Worm (Caenorhabditis elegans) whole organism, mixed stage, embryonic: Measurements from ENCODE around the gene mob-3.
A peak's percentile ranks its signal among the peaks of the same experiment; 100 is the strongest.
"Not testable (repeated sequence)": the region's sequence is repeated elsewhere in the genome, so short reads cannot be mapped to it uniquely, and the experiment has no call there.

Source experiments
- M03D4.4 ChIP-seq: sonication (generic microtip); optimal IDR thresholded peaks from 2 replicates; lab custom pipeline; 2017; ENCODE audit warnings: mild to moderate bottlenecking, missing genetic modification characterization, missing compliant biosample characterization
- bed-3 ChIP-seq: fragments of 200-800 bp; sonication (Bioruptor generic); optimal IDR thresholded peaks from 3 replicates; lab custom pipeline; 2018; ENCODE audit warnings: mild to moderate bottlenecking, missing genetic modification characterization, moderate library complexity, missing compliant biosample characterization
- blmp-1 ChIP-seq: fragments of 150-350 bp; optimal IDR thresholded peaks from 2 replicates; lab custom pipeline; 2014; ENCODE audit warnings: missing biosample characterization, missing genetic modification characterization
- ceh-43 ChIP-seq: fragments of 200-800 bp; sonication (Bioruptor generic); optimal IDR thresholded peaks from 2 replicates; lab custom pipeline; 2018; ENCODE audit warnings: mild to moderate bottlenecking, missing genetic modification characterization, moderate library complexity, missing compliant biosample characterization
- ces-1 ChIP-seq: fragments of 150-350 bp; optimal IDR thresholded peaks from 2 replicates; lab custom pipeline; 2014; ENCODE audit warnings: missing biosample characterization, missing genetic modification reagents, missing genetic modification characterization
- drap-1 ChIP-seq: fragments of 200-800 bp; sonication (Bioruptor generic); optimal IDR thresholded peaks from 3 replicates; lab custom pipeline; 2018; ENCODE audit warnings: mild to moderate bottlenecking, missing genetic modification characterization, missing compliant biosample characterization
- elt-1 ChIP-seq: sonication (generic microtip); optimal IDR thresholded peaks from 2 replicates; lab custom pipeline; 2017; ENCODE audit warnings: missing genetic modification characterization, mild to moderate bottlenecking, missing compliant biosample characterization, antibody characterized with exemption, moderate library complexity, borderline replicate concordance; ENCODE audit not compliant: insufficient read depth
- flh-1 ChIP-seq: fragments of 200-800 bp; sonication (Bioruptor generic); optimal IDR thresholded peaks from 2 replicates; lab custom pipeline; 2018; ENCODE audit warnings: mild to moderate bottlenecking, missing genetic modification characterization, moderate library complexity, missing compliant biosample characterization
- ham-2 ChIP-seq: fragments of 200-800 bp; sonication (Bioruptor generic); optimal IDR thresholded peaks from 2 replicates; lab custom pipeline; 2018; ENCODE audit warnings: mild to moderate bottlenecking, missing genetic modification characterization, missing compliant biosample characterization
- lin-13 ChIP-seq: fragments of 150-350 bp; optimal IDR thresholded peaks from 2 replicates; lab custom pipeline; 2014; ENCODE audit warnings: missing biosample characterization, missing genetic modification characterization
- lsy-2 ChIP-seq: fragments of 150-350 bp; optimal IDR thresholded peaks from 2 replicates; lab custom pipeline; 2014; ENCODE audit warnings: missing biosample characterization, missing genetic modification characterization
- mab-5 ChIP-seq: fragments of 150-350 bp; optimal IDR thresholded peaks from 2 replicates; lab custom pipeline; 2014; ENCODE audit warnings: missing biosample characterization, missing genetic modification characterization
- mep-1 ChIP-seq: fragments of 150-350 bp; optimal IDR thresholded peaks from 2 replicates; lab custom pipeline; 2017; ENCODE audit warnings: missing biosample characterization, missing genetic modification reagents, missing genetic modification characterization, inconsistent platforms
- mls-2 ChIP-seq: sonication (generic microtip); optimal IDR thresholded peaks from 2 replicates; lab custom pipeline; 2016; ENCODE audit warnings: mild to moderate bottlenecking, missing genetic modification characterization, moderate library complexity, missing compliant biosample characterization
- nhr-12 ChIP-seq: fragments of 150-350 bp; optimal IDR thresholded peaks from 2 replicates; lab custom pipeline; 2014; ENCODE audit warnings: missing biosample characterization, missing genetic modification characterization
- nhr-2 ChIP-seq: fragments of 150-350 bp; optimal IDR thresholded peaks from 2 replicates; lab custom pipeline; 2014; ENCODE audit warnings: missing biosample characterization, missing genetic modification characterization
- nhr-237 ChIP-seq: fragments of 150-350 bp; optimal IDR thresholded peaks from 2 replicates; lab custom pipeline; 2014; ENCODE audit warnings: missing biosample characterization, missing genetic modification characterization
- nhr-28 ChIP-seq: fragments of 150-350 bp; optimal IDR thresholded peaks from 2 replicates; lab custom pipeline; 2014; ENCODE audit warnings: missing biosample characterization, missing genetic modification characterization
- nhr-76 ChIP-seq: sonication (generic microtip); optimal IDR thresholded peaks from 2 replicates; lab custom pipeline; 2017; ENCODE audit warnings: missing biosample characterization, missing genetic modification characterization
- pha-4 ChIP-seq: fragments of 150-350 bp; optimal IDR thresholded peaks from 2 replicates; lab custom pipeline; 2018; ENCODE audit warnings: missing biosample characterization, missing genetic modification reagents, missing genetic modification characterization
- sem-2 ChIP-seq: fragments of 200-800 bp; sonication (Bioruptor generic); optimal IDR thresholded peaks from 2 replicates; lab custom pipeline; 2018; ENCODE audit warnings: mild to moderate bottlenecking, missing genetic modification characterization, missing compliant biosample characterization
- snpc-4 ChIP-seq: fragments of 150-350 bp; optimal IDR thresholded peaks from 2 replicates; lab custom pipeline; 2014; ENCODE audit warnings: missing biosample characterization, missing genetic modification characterization
- sptf-1 ChIP-seq: sonication (generic microtip); optimal IDR thresholded peaks from 2 replicates; lab custom pipeline; 2017; ENCODE audit warnings: mild to moderate bottlenecking, missing genetic modification characterization, moderate library complexity, missing compliant biosample characterization
- unc-120 ChIP-seq: sonication (generic microtip); optimal IDR thresholded peaks from 2 replicates; lab custom pipeline; 2017; ENCODE audit warnings: missing genetic modification characterization, missing compliant biosample characterization; ENCODE audit not compliant: poor library complexity, severe bottlenecking
- unc-39 ChIP-seq: fragments of 150-350 bp; optimal IDR thresholded peaks from 2 replicates; lab custom pipeline; 2014; ENCODE audit warnings: missing biosample characterization, missing genetic modification characterization
- unc-62 ChIP-seq: fragments of 150-350 bp; optimal IDR thresholded peaks from 2 replicates; lab custom pipeline; 2014; ENCODE audit warnings: missing biosample characterization, missing genetic modification reagents, missing genetic modification characterization
- zip-8 ChIP-seq: fragments of 150-350 bp; optimal IDR thresholded peaks from 2 replicates; lab custom pipeline; 2014; ENCODE audit warnings: missing biosample characterization, missing genetic modification characterization
- ztf-11 ChIP-seq: fragments of 150-350 bp; optimal IDR thresholded peaks from 2 replicates; lab custom pipeline; 2014; ENCODE audit warnings: missing biosample characterization, missing genetic modification characterization

mob-3 gene

ce11 chrIV:7389719-7390118 is 976 bp upstream of the mob-3 start:
- TF ChIP-seq lsy-2 (tag; lab: Kevin White, UChicago) (peak; percentile 63), nhr-12 (tag; lab: Kevin White, UChicago) (no peak)

DNA sequence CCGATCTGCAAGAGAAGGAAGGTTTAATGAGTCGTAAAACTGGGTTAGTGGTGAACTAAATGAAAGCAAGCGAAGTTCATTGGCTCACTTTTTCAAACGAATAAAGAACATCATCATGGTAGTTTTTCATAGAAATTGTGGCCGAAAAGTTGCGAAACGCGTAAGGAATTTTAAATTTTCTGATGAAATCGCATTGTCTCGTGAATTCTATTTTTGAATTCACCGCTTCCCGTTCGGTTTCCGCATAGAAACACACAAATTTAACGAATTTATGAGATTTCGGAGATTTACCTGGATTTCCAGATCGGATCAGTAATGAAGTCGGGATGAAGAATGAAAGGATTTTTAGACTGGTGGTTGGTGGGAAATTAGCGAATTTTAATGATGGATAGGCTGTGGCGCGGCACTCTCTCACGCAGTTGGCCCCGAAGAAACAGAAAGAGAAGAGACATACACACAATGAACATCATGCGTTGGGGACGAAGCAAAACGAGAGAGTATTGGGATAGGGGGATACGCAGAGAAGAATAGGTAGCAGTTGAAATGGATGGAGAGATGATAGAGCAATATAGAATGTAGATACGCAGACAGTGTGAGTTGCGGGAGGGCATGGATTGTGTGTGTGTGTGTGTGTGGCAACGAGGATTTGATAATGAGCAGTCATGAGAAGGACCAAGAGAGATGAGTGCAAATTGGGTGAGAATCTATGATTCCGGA is 1.8 kb downstream of the mob-3 start:
- TF ChIP-seq ham-2 (peak; percentile 60), ces-1 (GFP tag; lab: Kevin White, UChicago) (peak; percentile 83), unc-62 (GFP tag; lab: Kevin White, UChicago) (peak; percentile 90), pha-4 (tag; lab: Kevin White, UChicago) (peak; percentile 53), sptf-1 (tag; lab: Kevin White, UChicago) (peak; percentile 41), nhr-237 (peak; percentile 41), drap-1 (GFP tag; lab: Kevin White, UChicago) (peak; percentile 34), lin-13 (tag; lab: Kevin White, UChicago) (peak; percentile 21), mep-1 (tag; lab: Kevin White, UChicago) (peak; percentile 33), nhr-12 (tag; lab: Kevin White, UChicago) (no peak), M03D4.4 (tag; lab: Kevin White, UChicago) (no peak), mls-2 (tag; lab: Kevin White, UChicago) (peak; percentile 76), unc-120 (tag; lab: Kevin White, UChicago) (peak; percentile 61), nhr-28 (tag; lab: Kevin White, UChicago) (no peak)
- TF ChIP-seq, all 35 proteins: peak for 11

ce11 chrIV:7381754-7382153 is 7.0 kb downstream of the mob-3 start, which contains the start of gene ptp-8:
Gene ptp-8, plus strand, starts transcription at chrIV:7382054.
- TF ChIP-seq nhr-12 (tag; lab: Kevin White, UChicago), result no peak
- no peak for TF ChIP-seq zip-8
- TF ChIP-seq pha-4 (tag; lab: Kevin White, UChicago), result no peak
- TF ChIP-seq M03D4.4 (tag; lab: Kevin White, UChicago), result no peak
- TF ChIP-seq bed-3 (GFP tag; lab: Kevin White, UChicago), result no peak
- TF ChIP-seq sem-2 (GFP tag; lab: Kevin White, UChicago), result no peak
- TF ChIP-seq snpc-4 (tag; lab: Kevin White, UChicago), result no peak
- TF ChIP-seq blmp-1 (tag; lab: Kevin White, UChicago), result no peak
- TF ChIP-seq lsy-2 (tag; lab: Kevin White, UChicago), result no peak
- TF ChIP-seq nhr-76 (tag; lab: Kevin White, UChicago), result no peak
- no peak for TF ChIP-seq mls-2 (tag; lab: Kevin White, UChicago)
- no peak for TF ChIP-seq unc-62 (GFP tag; lab: Kevin White, UChicago)
- no peak for TF ChIP-seq ceh-43
- TF ChIP-seq ztf-11 (tag; lab: Kevin White, UChicago), result no peak
- no peak for TF ChIP-seq flh-1
- TF ChIP-seq drap-1 (GFP tag; lab: Kevin White, UChicago), result no peak
- TF ChIP-seq, all 35 proteins: peak for 0

DNA sequence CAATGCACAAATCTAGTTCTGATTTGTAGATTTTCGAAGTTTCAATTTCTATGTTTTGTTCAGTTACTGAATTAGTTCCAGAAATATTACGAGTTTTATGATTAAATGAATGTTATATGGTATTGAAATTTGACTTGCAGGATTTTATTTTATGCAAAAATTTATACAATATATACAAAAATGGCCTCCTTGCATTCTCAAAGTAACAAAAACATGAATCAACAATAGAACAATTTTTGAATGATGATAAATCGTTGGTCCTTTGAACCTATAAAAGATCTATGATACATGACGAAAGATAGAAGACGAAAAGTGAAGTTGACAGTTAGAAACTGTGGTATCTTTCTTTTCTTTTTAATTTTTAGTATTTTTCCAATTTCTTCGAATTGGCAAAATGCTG is 12.2 kb downstream of the mob-3 start, which contains the start of gene T12B3.2:
Gene T12B3.2, plus strand, starts transcription at position 301 of the 400 bp plus-strand sequence.
- no peak for TF ChIP-seq ces-1 (GFP tag; lab: Kevin White, UChicago)
- TF ChIP-seq unc-39 (tag; lab: Kevin White, UChicago), result no peak
- no peak for TF ChIP-seq mep-1 (tag; lab: Kevin White, UChicago)
- TF ChIP-seq sem-2 (GFP tag; lab: Kevin White, UChicago), result no peak
- TF ChIP-seq mab-5 (tag; lab: Kevin White, UChicago), result no peak
- no peak for TF ChIP-seq flh-1
- no peak for TF ChIP-seq lsy-2 (tag; lab: Kevin White, UChicago)
- no peak for TF ChIP-seq nhr-76 (tag; lab: Kevin White, UChicago)
- TF ChIP-seq elt-1 (tag; lab: Kevin White, UChicago), result no peak
- no peak for TF ChIP-seq nhr-2 (tag; lab: Kevin White, UChicago)

- not testable (repeated sequence) for TF ChIP-seq sptf-1, nhr-28, unc-120 (tag; lab: Kevin White, UChicago)
Observed at ce11 chrIV:7374847-7375246, 13.9 kb downstream of the mob-3 start, which contains the start of gene T12B3.3. Gene T12B3.3, plus strand, starts transcription at chrIV:7375147.
